Worm (Caenorhabditis elegans) whole organism, L4/young adult: ENCODE measurements around the gene pycr-1.

Experiments
- W03F9.2 ChIP-seq: fragments of 150-350 bp; optimal IDR thresholded peaks from 2 replicates; lab custom pipeline; 2014; ENCODE audit warnings: missing biosample characterization, missing genetic modification characterization
- dao-5 ChIP-seq: sonication (generic microtip); optimal IDR thresholded peaks from 2 replicates; lab custom pipeline; 2016; ENCODE audit warnings: missing genotype, missing genetic modification characterization, moderate library complexity, missing compliant biosample characterization
- him-1 ChIP-seq: sonication (generic microtip); optimal IDR thresholded peaks from 2 replicates; lab custom pipeline; 2016; ENCODE audit warnings: missing genotype, missing genetic modification reagents, missing genetic modification characterization, missing compliant biosample characterization

Gene pycr-1

DNA sequence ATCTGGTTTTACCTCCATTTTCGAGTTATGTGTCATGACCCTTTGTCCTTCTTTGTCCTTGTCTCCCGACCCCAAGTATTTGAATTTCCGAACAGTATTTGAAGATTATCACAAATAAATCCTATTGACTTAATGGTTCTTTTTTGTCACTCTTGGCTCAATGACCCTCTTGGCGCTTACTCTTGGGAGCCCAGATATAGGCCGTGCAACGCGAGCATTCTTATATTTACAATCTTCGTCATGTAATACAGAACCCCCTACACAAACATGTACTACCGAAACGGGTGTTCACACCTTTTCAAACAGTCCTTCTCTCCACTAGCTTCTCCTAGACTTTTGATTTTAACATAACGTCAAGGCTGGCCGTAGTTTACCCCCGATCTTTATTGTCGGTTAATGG, 2.9 kb upstream of the pycr-1 start, which contains the start of gene M153.5:
Gene M153.5, plus strand, starts transcription at position 301 of the 400 bp plus-strand sequence.
- TF ChIP-seq W03F9.2 (tag; lab: Kevin White, UChicago) (no peak), him-1 (no peak), dao-5 (no peak)

DNA sequence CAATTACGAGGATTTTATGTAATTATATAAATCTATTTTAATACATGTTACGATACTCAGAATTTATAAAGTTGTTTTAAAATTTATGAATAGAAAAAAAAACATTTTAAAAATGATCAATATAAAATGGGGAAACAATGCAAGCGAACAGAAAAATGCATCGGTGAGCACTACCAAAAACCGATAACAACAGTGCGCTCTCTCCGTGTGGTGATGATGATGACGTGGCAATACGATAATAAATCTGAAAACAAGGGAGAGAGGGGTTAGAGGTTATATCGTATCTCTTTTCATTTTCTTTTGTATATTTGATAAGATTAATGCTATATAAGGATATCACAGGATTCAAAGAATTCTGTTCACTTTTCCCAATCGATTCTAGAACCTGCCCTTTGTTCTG, 713 bp upstream of the pycr-1 start:
- no peak for TF ChIP-seq W03F9.2 (tag; lab: Kevin White, UChicago)
- TF ChIP-seq dao-5, result no peak
- TF ChIP-seq him-1, result no peak

DNA sequence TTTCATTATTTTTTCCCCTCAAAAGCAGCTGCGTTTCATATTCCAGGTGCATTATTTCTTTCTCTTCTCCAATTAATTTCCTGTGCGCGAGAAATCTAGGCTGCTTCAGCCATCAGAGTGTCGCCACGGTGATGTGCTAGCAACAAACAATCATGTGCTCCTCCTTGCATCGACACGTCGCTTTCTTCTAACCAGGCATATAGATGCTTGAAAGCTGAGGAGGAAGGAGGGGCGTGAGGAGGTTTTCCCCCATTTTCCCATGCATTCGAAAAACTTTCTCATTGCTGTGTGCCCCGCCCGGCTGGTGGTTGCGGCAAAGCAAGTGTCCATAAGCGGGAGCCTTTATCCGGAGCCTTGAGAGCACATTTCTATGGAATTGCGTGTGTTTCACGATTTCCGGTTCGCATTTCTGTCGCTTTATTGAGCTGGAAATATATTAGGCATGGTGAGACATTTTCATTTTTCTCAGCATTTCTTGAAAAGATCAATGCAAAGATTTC, 3.1 kb downstream of the pycr-1 start, which contains the start of gene znf-474:
Gene znf-474, plus strand, starts transcription at position 287 of the 500 bp plus-strand sequence.
- TF ChIP-seq him-1, result no peak
- no peak for TF ChIP-seq dao-5
- TF ChIP-seq W03F9.2 (tag; lab: Kevin White, UChicago), result no peak

DNA sequence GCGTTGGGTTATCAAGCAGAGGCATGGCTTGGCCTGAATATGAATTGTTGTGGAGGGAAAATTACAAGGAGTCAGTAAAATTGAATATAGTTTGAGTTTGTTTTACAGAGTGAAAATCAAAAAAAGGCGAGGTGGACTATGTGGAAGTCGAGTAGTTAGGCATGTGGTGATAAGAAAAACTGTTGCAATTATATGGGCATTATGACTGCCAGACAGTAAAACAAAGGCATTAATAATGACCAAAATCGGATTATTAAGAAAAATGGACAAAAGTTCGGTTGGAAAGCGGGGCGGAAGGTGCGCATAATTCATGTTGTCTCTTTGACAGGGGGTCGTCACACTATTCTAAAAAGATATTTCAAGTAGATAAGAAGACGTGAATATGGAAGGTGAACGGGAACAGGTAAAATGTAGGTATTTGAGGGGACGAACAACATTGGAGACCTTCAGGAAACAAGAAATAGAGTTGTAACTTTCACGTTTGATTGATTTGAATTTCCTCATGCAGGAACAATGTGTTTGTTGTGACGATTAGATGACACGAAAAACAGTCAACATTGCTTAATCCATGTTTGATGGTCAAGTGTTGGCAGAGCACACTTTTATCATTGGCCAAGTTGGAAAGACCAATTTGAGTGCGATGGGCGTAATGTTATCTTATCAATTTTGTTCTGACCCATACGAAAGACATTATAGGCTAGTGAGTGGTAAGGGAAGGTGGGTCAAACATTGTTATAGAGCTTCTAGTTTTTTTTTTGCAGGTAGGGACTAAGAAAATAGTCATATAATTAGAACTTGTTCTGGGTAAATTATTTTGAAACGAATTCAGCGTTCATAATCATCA, 7.6 kb downstream of the pycr-1 start, which contains the start of gene mfsd-11:
Gene mfsd-11, minus strand, starts transcription at position 51 of the 844 bp plus-strand sequence.
- TF ChIP-seq dao-5 (no peak), W03F9.2 (tag; lab: Kevin White, UChicago) (no peak), him-1 (no peak)

DNA sequence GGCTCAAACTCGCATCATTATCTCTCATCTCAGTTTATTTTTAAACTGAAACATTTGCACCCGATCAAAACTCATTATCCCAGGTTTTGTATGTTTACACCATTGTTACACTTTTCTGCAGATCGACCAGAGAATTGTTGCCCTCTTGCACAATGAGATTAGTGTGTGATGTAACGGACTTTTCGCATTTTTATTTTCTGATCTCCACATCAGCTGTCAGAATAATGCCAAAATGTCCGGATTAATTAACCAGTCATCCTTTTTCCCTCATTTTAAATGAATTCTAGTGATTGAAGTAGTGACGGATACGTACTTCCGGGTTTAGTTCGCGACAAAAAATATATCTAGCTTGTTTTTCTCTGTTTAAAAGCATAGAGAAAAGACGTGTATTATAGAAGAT, 12.0 kb downstream of the pycr-1 start:
- TF ChIP-seq W03F9.2 (tag; lab: Kevin White, UChicago), result no peak
- no peak for TF ChIP-seq him-1
- no peak for TF ChIP-seq dao-5

DNA sequence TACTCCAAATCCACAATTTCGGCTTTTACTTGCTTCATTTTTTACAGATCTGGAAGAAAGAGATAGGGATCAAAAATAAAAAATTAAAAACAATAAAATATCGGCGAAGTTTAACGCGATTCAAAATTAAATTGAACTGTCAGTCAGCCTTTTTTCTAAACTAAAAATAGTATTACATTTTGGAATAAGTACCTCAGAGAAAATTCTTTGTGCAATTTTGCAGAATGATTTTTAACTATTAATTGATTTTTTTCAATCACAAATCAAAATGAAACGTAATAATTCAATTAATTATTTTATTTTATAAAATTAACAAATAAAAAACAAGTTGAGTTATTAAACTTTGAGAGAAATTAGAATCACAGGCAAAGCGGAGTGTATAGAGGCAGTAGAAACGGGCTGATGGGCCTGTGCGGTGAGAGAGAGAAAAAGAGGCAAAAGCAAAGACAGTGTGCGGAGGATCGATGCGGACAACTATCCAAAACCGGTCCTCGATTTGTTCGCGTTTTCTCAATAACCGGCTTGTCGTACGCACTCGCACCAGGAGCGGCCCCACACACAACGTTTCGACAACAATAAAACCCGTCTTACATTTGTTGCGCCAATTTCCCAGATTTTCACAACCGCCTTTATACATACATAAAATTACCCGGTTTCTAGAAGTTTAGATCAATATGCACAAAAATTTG, 13.5 kb downstream of the pycr-1 start, which contains the start of gene F57G12.2:
Gene F57G12.2, minus strand, starts transcription at position 51 of the 689 bp plus-strand sequence.
- no peak for TF ChIP-seq dao-5
- no peak for TF ChIP-seq him-1
- no peak for TF ChIP-seq W03F9.2 (tag; lab: Kevin White, UChicago)

DNA sequence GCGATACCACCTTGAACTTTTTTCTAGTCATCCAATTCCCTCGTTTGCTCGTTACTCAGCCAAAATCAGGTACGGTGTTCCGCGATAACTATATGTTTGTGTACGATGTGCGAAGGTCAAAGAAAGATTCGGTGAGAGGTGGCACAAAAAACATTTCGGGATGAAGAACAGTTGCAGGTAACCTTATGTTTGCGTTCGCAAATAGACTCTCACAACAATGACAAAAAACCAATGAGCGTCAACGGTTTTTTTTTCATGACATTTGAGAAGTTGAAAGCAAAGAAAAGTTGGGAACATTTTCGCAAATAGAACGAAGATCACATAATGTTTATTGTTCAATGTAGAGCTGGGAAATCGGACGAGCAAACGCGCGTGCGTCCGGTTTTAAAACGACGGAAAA, 16.0 kb downstream of the pycr-1 start:
- TF ChIP-seq him-1, result no peak
- no peak for TF ChIP-seq dao-5
- no peak for TF ChIP-seq W03F9.2 (tag; lab: Kevin White, UChicago)

DNA sequence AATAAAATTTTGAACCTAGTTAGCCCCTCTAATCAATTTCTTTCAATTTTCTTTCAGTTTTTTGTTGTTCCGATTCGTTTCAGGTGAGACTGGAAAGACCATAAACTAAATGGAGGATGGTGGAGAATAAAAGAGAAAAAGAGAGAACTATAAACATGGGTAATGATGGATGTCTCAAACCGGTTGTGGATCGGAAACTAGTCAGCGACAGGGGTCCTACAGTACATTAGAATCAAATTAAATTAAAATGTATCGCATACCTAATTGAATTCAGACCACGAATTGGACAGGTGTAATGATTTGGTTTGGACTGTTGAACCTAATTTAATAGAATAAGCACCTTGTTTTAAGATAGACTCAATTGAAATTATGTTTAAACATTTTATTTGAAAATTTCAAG, 17.4 kb downstream of the pycr-1 start:
- TF ChIP-seq him-1 (no peak), W03F9.2 (tag; lab: Kevin White, UChicago) (no peak), dao-5 (no peak)

DNA sequence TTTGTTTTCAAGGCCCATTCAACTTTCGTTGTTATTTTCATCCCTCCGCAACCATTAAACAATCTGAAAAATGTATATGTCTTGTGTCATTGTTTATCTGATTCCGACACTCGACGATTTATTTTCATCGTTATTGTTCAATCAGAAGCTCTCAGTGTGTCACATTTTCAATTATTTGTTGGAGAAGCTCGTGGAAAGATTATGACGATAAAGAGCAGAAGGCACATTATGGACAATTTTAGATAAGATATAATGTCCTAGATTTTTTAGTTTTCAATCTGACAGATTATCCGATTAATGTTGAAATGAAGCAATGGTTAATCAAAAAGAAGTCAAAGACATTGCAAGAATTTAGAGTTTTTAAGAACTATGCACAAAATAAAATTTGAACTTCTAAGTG, 18.3 kb downstream of the pycr-1 start:
- TF ChIP-seq dao-5 (no peak), him-1 (no peak)

DNA sequence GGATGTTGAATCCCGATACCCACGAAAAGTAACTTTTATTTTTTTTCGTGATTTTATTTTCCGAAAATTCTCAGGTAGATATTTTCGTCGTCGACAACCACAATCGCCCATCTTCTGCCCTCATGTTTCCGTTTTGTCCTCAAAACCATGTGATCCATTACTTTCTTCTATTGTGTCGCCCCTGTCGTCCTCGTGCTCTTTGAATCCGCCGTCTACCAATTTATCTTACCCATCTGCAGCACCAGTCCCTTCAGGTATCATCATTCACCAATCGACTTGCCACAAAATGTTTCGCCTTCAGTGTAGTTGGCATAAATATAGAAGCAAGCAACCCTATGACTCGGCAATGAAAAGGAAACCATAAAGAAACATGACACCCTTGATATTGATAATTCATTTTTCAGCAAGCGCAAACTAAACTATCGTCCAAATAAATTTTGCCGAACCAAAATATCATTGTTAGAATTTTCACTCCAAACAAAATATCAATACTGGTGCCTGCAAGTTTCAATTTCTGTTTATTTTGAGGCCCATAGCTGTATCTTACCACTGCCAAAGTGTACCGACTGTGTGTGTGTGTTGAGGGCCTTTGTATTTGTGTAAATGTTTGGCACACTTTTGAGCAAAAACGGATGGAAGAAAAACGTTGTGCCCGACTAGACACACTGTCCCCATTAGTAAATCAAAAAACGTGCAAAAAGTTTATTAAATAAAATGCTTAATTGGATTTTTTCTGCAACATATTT, 21.2 kb downstream of the pycr-1 start:
- no peak for TF ChIP-seq dao-5
- no peak for TF ChIP-seq him-1
- no peak for TF ChIP-seq W03F9.2 (tag; lab: Kevin White, UChicago)

DNA sequence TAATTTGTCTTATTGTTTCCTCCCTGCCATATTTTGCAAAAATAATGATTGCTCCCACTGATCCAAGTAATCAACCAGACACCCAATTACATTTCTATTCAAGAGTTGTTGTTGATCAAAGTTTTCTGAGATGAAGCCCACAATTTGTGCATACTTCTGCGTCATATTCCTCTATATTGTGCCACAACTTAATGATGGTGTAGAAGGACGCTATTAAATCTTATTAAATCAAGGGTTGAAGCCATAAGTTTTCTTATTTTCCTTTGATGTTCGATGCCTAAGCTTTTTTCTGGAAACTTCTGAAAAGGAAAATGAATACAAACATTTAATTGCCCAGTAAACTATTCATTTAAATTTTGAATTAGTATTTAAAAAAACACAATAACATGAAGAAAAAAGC, 22.1 kb downstream of the pycr-1 start:
- TF ChIP-seq him-1, result no peak
- TF ChIP-seq dao-5, result no peak
- no peak for TF ChIP-seq W03F9.2 (tag; lab: Kevin White, UChicago)

DNA sequence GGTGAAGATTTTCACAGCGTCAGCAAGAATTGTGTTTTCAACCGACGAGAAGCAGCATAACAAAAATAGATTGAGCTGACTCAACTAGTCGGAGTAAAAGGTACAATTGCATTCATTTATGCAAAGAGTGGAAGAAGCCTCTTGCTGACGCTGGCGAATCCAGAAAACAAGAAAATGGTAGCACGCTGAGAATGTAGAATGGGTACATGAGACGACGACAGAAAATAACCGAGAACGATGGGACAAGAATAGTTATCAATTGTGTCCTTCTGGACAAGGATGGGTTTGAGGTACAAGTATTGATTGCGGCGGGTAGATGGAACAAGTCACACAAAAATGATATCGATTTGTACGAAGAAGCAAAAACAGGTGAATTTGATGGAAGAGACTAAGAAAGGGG, 22.8 kb downstream of the pycr-1 start:
- TF ChIP-seq W03F9.2 (tag; lab: Kevin White, UChicago), result no peak
- no peak for TF ChIP-seq him-1
- no peak for TF ChIP-seq dao-5

DNA sequence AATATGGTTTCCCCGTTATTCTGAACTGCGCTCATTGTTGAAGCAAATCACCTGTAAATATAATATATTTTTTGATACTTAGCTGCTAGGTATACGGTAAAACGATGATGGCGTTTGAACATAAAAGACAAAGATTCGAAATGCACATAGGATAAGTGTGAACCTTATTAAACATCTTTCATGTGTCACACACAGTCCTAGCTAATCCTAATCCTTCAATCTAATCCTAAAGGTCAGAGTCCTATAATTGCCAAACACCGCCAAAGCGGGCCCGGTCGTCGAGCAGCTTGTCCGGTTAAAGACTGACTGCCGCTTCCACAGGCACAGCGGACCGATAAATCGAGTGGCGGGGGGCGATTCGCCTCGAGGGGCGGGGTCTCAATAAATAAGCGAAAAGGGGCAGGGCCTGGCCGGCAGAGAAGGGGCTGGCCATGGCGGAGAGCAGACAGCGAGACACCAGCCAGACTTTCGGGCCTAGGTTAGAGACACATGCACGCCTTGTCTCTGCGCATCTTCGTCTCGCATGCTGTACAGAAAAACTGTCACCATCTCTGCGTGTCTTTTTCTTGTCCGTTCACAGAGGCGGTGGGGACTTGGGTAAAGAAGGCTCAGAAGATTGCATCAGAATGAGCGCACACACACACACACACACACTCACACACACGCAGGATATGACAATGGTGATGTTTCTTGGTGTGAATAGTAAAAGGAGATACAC, 25.2 kb downstream of the pycr-1 start, which contains the start of gene F57G12.1:
Gene F57G12.1, minus strand, starts transcription at position 51 of the 718 bp plus-strand sequence.
- peak; percentile 75 for TF ChIP-seq him-1
- no peak for TF ChIP-seq W03F9.2 (tag; lab: Kevin White, UChicago)
- TF ChIP-seq dao-5, result no peak
